Worm (Caenorhabditis elegans) whole organism, young adult: Measurements from ENCODE around the gene Y66D12A.7.

Experiments
- B0035.1 ChIP-seq: sonication (generic microtip); optimal IDR thresholded peaks from 2 replicates; lab custom pipeline; 2016; ENCODE audit warnings: missing genetic modification characterization, mild to moderate bottlenecking, missing compliant biosample characterization, missing genotype, missing genetic modification reagents
- D2030.7 ChIP-seq: fragments of 200-800 bp; sonication (Bioruptor generic); IDR thresholded peaks from 2 replicates; pipeline ENCODE4 v1.3.6; 2022; ENCODE audit warnings: missing genetic modification reagents, missing genetic modification characterization, missing compliant biosample characterization
- F22D6.2 ChIP-seq: sonication (generic microtip); optimal IDR thresholded peaks from 2 replicates; lab custom pipeline; 2016; ENCODE audit warnings: mild to moderate bottlenecking, missing genetic modification characterization, missing compliant biosample characterization
- F37B4.10 ChIP-seq: fragments of 200-800 bp; sonication (Bioruptor generic); IDR thresholded peaks from 2 replicates; pipeline ENCODE4 v1.3.6; 2022; ENCODE audit warnings: missing genetic modification characterization, missing compliant biosample characterization
- F55B11.4 ChIP-seq: sonication (generic microtip); optimal IDR thresholded peaks from 2 replicates; lab custom pipeline; 2016; ENCODE audit warnings: missing compliant biosample characterization, missing genetic modification characterization, borderline replicate concordance; ENCODE audit not compliant: insufficient read depth
- K12H6.12 ChIP-seq: fragments of 200-800 bp; sonication (Bioruptor generic); optimal IDR thresholded peaks from 2 replicates; lab custom pipeline; 2018; ENCODE audit warnings: mild to moderate bottlenecking, missing genetic modification characterization, missing compliant biosample characterization
- Y53F4B.3 ChIP-seq: fragments of 200-800 bp; sonication (Bioruptor generic); IDR thresholded peaks from 2 replicates; pipeline ENCODE4 v1.3.6; 2022; ENCODE audit warnings: missing genetic modification reagents, missing genetic modification characterization, missing compliant biosample characterization
- Y53G8AR.9 ChIP-seq: fragments of 200-800 bp; sonication (Bioruptor generic); conservative IDR thresholded peaks from 2 replicates; pipeline ENCODE4 v1.3.6; 2022; ENCODE audit warnings: missing genetic modification reagents, missing genetic modification characterization, missing compliant biosample characterization
- Y79H2A.3 ChIP-seq: fragments of 200-800 bp; sonication (Bioruptor generic); conservative IDR thresholded peaks from 2 replicates; pipeline ENCODE4 v1.3.6; 2022; ENCODE audit warnings: missing genetic modification reagents, missing genetic modification characterization, missing compliant biosample characterization
- akir-1 ChIP-seq: fragments of 200-800 bp; sonication (Bioruptor generic); optimal IDR thresholded peaks from 2 replicates; lab custom pipeline; 2018; ENCODE audit warnings: mild to moderate bottlenecking, missing genetic modification characterization, moderate library complexity, missing compliant biosample characterization
- atf-7 ChIP-seq: sonication (generic microtip); optimal IDR thresholded peaks from 2 replicates; lab custom pipeline; 2017; ENCODE audit warnings: mild to moderate bottlenecking, missing genetic modification characterization, missing compliant biosample characterization
- athp-1 ChIP-seq: sonication (generic microtip); optimal IDR thresholded peaks from 2 replicates; lab custom pipeline; 2017; ENCODE audit warnings: mild to moderate bottlenecking, missing genetic modification characterization, missing compliant biosample characterization
- attf-3 ChIP-seq: fragments of 200-800 bp; sonication (Bioruptor generic); conservative IDR thresholded peaks from 2 replicates; pipeline ENCODE4 v1.3.6; 2022; ENCODE audit warnings: missing genetic modification reagents, missing genetic modification characterization, missing compliant biosample characterization
- attf-5 ChIP-seq: fragments of 200-800 bp; sonication (Bioruptor generic); optimal IDR thresholded peaks from 2 replicates; lab custom pipeline; 2018; ENCODE audit warnings: mild to moderate bottlenecking, missing genetic modification characterization, missing compliant biosample characterization
- attf-6 ChIP-seq: fragments of 200-800 bp; sonication (Bioruptor generic); IDR thresholded peaks from 2 replicates; pipeline ENCODE4 v1.3.6; 2022; ENCODE audit warnings: missing genetic modification reagents, missing genetic modification characterization, missing compliant biosample characterization
- bed-1 ChIP-seq: fragments of 200-800 bp; sonication (Bioruptor generic); IDR thresholded peaks from 2 replicates; pipeline ENCODE4 v1.3.6; 2022; ENCODE audit warnings: missing genetic modification reagents, missing genetic modification characterization, missing compliant biosample characterization
- ccch-3 ChIP-seq: fragments of 200-800 bp; sonication (Bioruptor generic); optimal IDR thresholded peaks from 2 replicates; lab custom pipeline; 2018; ENCODE audit warnings: mild to moderate bottlenecking, missing genetic modification characterization, missing compliant biosample characterization
- cebp-1 ChIP-seq, 2 experiments: fragments of 200-800 bp in 1 of 2; sonication (Bioruptor generic) in 1 of 2; sonication (generic microtip) in 1 of 2; IDR thresholded peaks in 1 of 2; optimal IDR thresholded peaks in 1 of 2; 2 replicates each; pipeline versions ENCODE4 v1.3.6 to Lab custom; 2017 to 2022; ENCODE audit warnings: missing compliant biosample characterization in 2 of 2, missing genetic modification characterization in 2 of 2, mild to moderate bottlenecking in 1 of 2, missing genetic modification reagents in 1 of 2, moderate library complexity in 1 of 2
- ceh-27 ChIP-seq: fragments of 200-800 bp; sonication (Bioruptor generic); optimal IDR thresholded peaks from 2 replicates; lab custom pipeline; 2018; ENCODE audit warnings: mild to moderate bottlenecking, missing genetic modification characterization, moderate library complexity, missing compliant biosample characterization
- ceh-40 ChIP-seq: fragments of 200-800 bp; sonication (Bioruptor generic); IDR thresholded peaks from 2 replicates; pipeline ENCODE4 v1.3.6; 2022; ENCODE audit warnings: missing genetic modification characterization, missing compliant biosample characterization
- ceh-79 ChIP-seq: sonication (generic microtip); optimal IDR thresholded peaks from 2 replicates; lab custom pipeline; 2017; ENCODE audit warnings: mild to moderate bottlenecking, missing genetic modification characterization, missing compliant biosample characterization
- ceh-91 ChIP-seq: fragments of 200-800 bp; sonication (Bioruptor generic); IDR thresholded peaks from 2 replicates; pipeline ENCODE4 v1.3.6; 2022; ENCODE audit warnings: missing genetic modification reagents, missing genetic modification characterization, missing compliant biosample characterization
- efl-1 ChIP-seq: fragments of 150-350 bp; optimal IDR thresholded peaks from 2 replicates; lab custom pipeline; 2014; ENCODE audit warnings: missing biosample characterization, missing genetic modification reagents, missing genetic modification characterization
- egl-44 ChIP-seq: fragments of 200-800 bp; sonication (Bioruptor generic); IDR thresholded peaks from 2 replicates; pipeline ENCODE4 v1.3.6; 2022; ENCODE audit warnings: missing genetic modification reagents, missing genetic modification characterization, missing compliant biosample characterization
- ekl-4 ChIP-seq: fragments of 200-800 bp; sonication (Bioruptor generic); IDR thresholded peaks from 2 replicates; pipeline ENCODE4 v1.3.6; 2022; ENCODE audit warnings: missing genetic modification reagents, missing genetic modification characterization, missing compliant biosample characterization
- ets-4 ChIP-seq: fragments of 200-800 bp; sonication (Bioruptor generic); optimal IDR thresholded peaks from 2 replicates; lab custom pipeline; 2018; ENCODE audit warnings: mild to moderate bottlenecking, missing genetic modification characterization, missing compliant biosample characterization
- gei-17 ChIP-seq: fragments of 200-800 bp; sonication (Bioruptor generic); optimal IDR thresholded peaks from 2 replicates; lab custom pipeline; 2018; ENCODE audit warnings: mild to moderate bottlenecking, missing genetic modification characterization, missing compliant biosample characterization
- him-1 ChIP-seq: sonication (generic microtip); optimal IDR thresholded peaks from 2 replicates; lab custom pipeline; 2016; ENCODE audit warnings: missing genotype, missing genetic modification reagents, missing genetic modification characterization, missing compliant biosample characterization
- hmg-1.2 ChIP-seq: fragments of 200-800 bp; sonication (Bioruptor generic); IDR thresholded peaks from 2 replicates; pipeline ENCODE4 v1.3.6; 2022; ENCODE audit warnings: missing genetic modification reagents, missing genetic modification characterization, missing compliant biosample characterization
- hmg-20 ChIP-seq: fragments of 200-800 bp; sonication (Bioruptor generic); IDR thresholded peaks from 2 replicates; pipeline ENCODE4 v1.3.6; 2022; ENCODE audit warnings: missing genetic modification reagents, missing genetic modification characterization, missing compliant biosample characterization
- lin-35 ChIP-seq, 3 experiments: fragments of 150-350 bp in 2 of 3; sonication (generic microtip) in 1 of 3; optimal IDR thresholded peaks; 2 replicates each; lab custom pipeline; 2014 to 2018; ENCODE audit warnings: missing biosample characterization in 3 of 3, missing genetic modification characterization in 3 of 3, missing genetic modification reagents in 3 of 3
- lin-40 ChIP-seq: sonication (generic microtip); optimal IDR thresholded peaks from 2 replicates; lab custom pipeline; 2016; ENCODE audit warnings: missing genetic modification characterization, mild to moderate bottlenecking, missing compliant biosample characterization, missing genotype, missing genetic modification reagents
- lir-1 ChIP-seq: fragments of 200-800 bp; sonication (Bioruptor generic); conservative IDR thresholded peaks from 2 replicates; pipeline ENCODE4 v1.3.6; 2022; ENCODE audit warnings: missing genetic modification reagents, missing genetic modification characterization, missing compliant biosample characterization
- madf-3 ChIP-seq: fragments of 200-800 bp; sonication (Bioruptor generic); IDR thresholded peaks from 2 replicates; pipeline ENCODE4 v1.3.6; 2022; ENCODE audit warnings: missing genetic modification reagents, missing genetic modification characterization, missing compliant biosample characterization
- madf-6 ChIP-seq: fragments of 200-800 bp; sonication (Bioruptor generic); IDR thresholded peaks from 2 replicates; pipeline ENCODE4 v1.3.6; 2022; ENCODE audit warnings: missing genetic modification reagents, missing genetic modification characterization, missing compliant biosample characterization
- madf-8 ChIP-seq: fragments of 200-800 bp; sonication (Bioruptor generic); conservative IDR thresholded peaks from 2 replicates; pipeline ENCODE4 v1.3.6; 2022; ENCODE audit warnings: missing genetic modification reagents, missing genetic modification characterization, missing compliant biosample characterization
- mcd-1 ChIP-seq: fragments of 200-800 bp; sonication (Bioruptor generic); IDR thresholded peaks from 2 replicates; pipeline ENCODE4 v1.3.6; 2022; ENCODE audit warnings: missing genetic modification reagents, missing genetic modification characterization, missing compliant biosample characterization
- mel-28 ChIP-seq: sonication (generic microtip); optimal IDR thresholded peaks from 2 replicates; lab custom pipeline; 2016; ENCODE audit warnings: borderline replicate concordance, mild to moderate bottlenecking, missing genetic modification characterization, missing compliant biosample characterization
- nhr-27 ChIP-seq: fragments of 200-800 bp; sonication (Bioruptor generic); optimal IDR thresholded peaks from 2 replicates; lab custom pipeline; 2018; ENCODE audit warnings: mild to moderate bottlenecking, missing genetic modification characterization, moderate library complexity, missing compliant biosample characterization
- rec-8 ChIP-seq, 2 experiments: sonication (generic microtip); optimal IDR thresholded peaks; 2 replicates each; lab custom pipeline; 2016; ENCODE audit warnings: mild to moderate bottlenecking in 2 of 2, missing genetic modification characterization in 2 of 2, missing genetic modification reagents in 2 of 2, missing genotype in 2 of 2, missing biosample characterization in 1 of 2, missing compliant biosample characterization in 1 of 2, moderate library complexity in 1 of 2
- sea-2 ChIP-seq: fragments of 200-800 bp; sonication (Bioruptor generic); IDR thresholded peaks from 2 replicates; pipeline ENCODE4 v1.3.6; 2022; ENCODE audit warnings: missing genetic modification characterization, missing compliant biosample characterization
- snpc-1.1 ChIP-seq: sonication (generic microtip); optimal IDR thresholded peaks from 2 replicates; lab custom pipeline; 2017; ENCODE audit warnings: missing genetic modification characterization, mild to moderate bottlenecking, missing compliant biosample characterization, antibody characterized with exemption, moderate library complexity, missing genotype, missing genetic modification reagents; ENCODE audit not compliant: insufficient read depth
- somi-1 ChIP-seq: fragments of 200-800 bp; sonication (Bioruptor generic); optimal IDR thresholded peaks from 2 replicates; lab custom pipeline; 2018; ENCODE audit warnings: mild to moderate bottlenecking, missing genetic modification characterization, missing compliant biosample characterization
- tbp1 ChIP-seq: fragments of 200-800 bp; sonication (Bioruptor generic); optimal IDR thresholded peaks from 2 replicates; lab custom pipeline; 2018; ENCODE audit warnings: mild to moderate bottlenecking, missing genetic modification characterization, missing compliant biosample characterization
- tlf-1 ChIP-seq: fragments of 200-800 bp; sonication (Bioruptor generic); optimal IDR thresholded peaks from 2 replicates; lab custom pipeline; 2018; ENCODE audit warnings: mild to moderate bottlenecking, missing genetic modification characterization, missing compliant biosample characterization
- zfh-2 ChIP-seq: fragments of 200-800 bp; sonication (Bioruptor generic); conservative IDR thresholded peaks from 2 replicates; pipeline ENCODE4 v1.3.6; 2022; ENCODE audit warnings: missing genetic modification reagents, missing genetic modification characterization, missing compliant biosample characterization
- zim-3 ChIP-seq: sonication (generic microtip); optimal IDR thresholded peaks from 2 replicates; lab custom pipeline; 2017; ENCODE audit warnings: mild to moderate bottlenecking, missing genetic modification characterization, moderate library complexity, missing compliant biosample characterization
- ztf-25 ChIP-seq: fragments of 200-800 bp; sonication (Bioruptor generic); IDR thresholded peaks from 2 replicates; pipeline ENCODE4 v1.3.6; 2022; ENCODE audit warnings: missing genetic modification reagents, missing genetic modification characterization, missing compliant biosample characterization

Y66D12A.7 gene

DNA sequence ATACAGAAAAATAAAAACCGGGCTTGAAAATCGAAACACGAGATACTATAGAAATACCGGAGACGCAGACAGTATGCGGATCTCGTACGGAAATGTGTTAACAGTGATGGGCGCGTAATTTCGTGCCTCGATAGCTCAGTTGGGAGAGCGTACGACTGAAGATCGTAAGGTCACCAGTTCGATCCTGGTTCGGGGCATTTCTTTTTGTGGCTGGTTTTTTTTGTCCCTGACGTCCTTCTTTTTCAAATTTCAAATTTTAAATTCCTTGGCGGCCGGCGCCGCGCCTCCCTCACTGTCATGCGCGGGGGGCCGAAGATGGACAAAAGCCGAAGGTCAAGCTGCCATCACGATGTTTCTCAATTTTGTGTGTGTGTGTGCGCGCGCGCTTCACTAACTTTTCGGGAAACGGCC is 25.6 kb downstream of the Y66D12A.7 start (continued):
- TF ChIP-seq ceh-91 (GFP tag; lab: Robert Waterston, UW) (no peak), madf-3 (GFP tag; lab: Robert Waterston, UW) (no peak), hmg-1.2 (GFP tag; lab: Robert Waterston, UW) (peak; percentile 96), B0035.1 (tag; lab: Kevin White, UChicago) (no peak), him-1 (tag; lab: Kevin White, UChicago) (peak; percentile 82), attf-6 (no peak), atf-7 (tag; lab: Kevin White, UChicago) (no peak), ztf-25 (peak; percentile 87), K12H6.12 (tag; lab: Kevin White, UChicago) (no peak), tbp1 (GFP tag; lab: Kevin White, UChicago) (peak; percentile 92), nhr-27 (tag; lab: Kevin White, UChicago) (no peak), zfh-2 (GFP tag; lab: Robert Waterston, UW) (peak; percentile 45; the same call in 1 of the 2 replicates), lin-35 (GFP tag; optimal IDR thresholded peaks at IDR 0.05; lab: Kevin White, UChicago) (no peak), Y79H2A.3 (GFP tag; lab: Robert Waterston, UW) (no peak), Y53F4B.3 (no peak), somi-1 (GFP tag; lab: Kevin White, UChicago) (no peak), F37B4.10 (GFP tag; lab: Robert Waterston, UW) (no peak), attf-5 (peak; percentile 6), sea-2 (no peak), athp-1 (no peak), madf-6 (GFP tag; lab: Robert Waterston, UW) (peak; percentile 54; the same call in 1 of the 2 replicates), attf-3 (GFP tag; lab: Robert Waterston, UW) (no peak), ekl-4 (no peak), lin-40 (tag; lab: Kevin White, UChicago) (no peak), madf-8 (GFP tag; lab: Robert Waterston, UW) (0 out of 2 replicates have a peak, but pooled peaks have one; percentile 23), rec-8 (tag; optimal IDR thresholded peaks at IDR 0.05; lab: Kevin White, UChicago) (peak in 1 of 2 experiments; percentile 23), lir-1 (GFP tag; lab: Robert Waterston, UW) (no peak), mel-28 (tag; lab: Kevin White, UChicago) (no peak), tlf-1 (GFP tag; lab: Kevin White, UChicago) (no peak), ets-4 (GFP tag; lab: Kevin White, UChicago) (no peak), D2030.7 (GFP tag; lab: Robert Waterston, UW) (peak; percentile 61), snpc-1.1 (tag; lab: Kevin White, UChicago) (no peak), ceh-79 (no peak), bed-1 (GFP tag; lab: Robert Waterston, UW) (no peak), F55B11.4 (tag; lab: Kevin White, UChicago) (no peak), ccch-3 (GFP tag; lab: Kevin White, UChicago) (no peak), gei-17 (GFP tag; lab: Kevin White, UChicago) (no peak), akir-1 (GFP tag; lab: Kevin White, UChicago) (no peak), zim-3 (tag; lab: Kevin White, UChicago) (no peak), ceh-40 (no peak), cebp-1 (GFP tag; IDR thresholded peaks at IDR 0.05; lab: Robert Waterston, UW) (no peak), cebp-1 (tag; optimal IDR thresholded peaks at IDR 0.05; lab: Kevin White, UChicago) (no peak), mcd-1 (GFP tag; lab: Robert Waterston, UW) (peak; percentile 59), Y53G8AR.9 (GFP tag; lab: Robert Waterston, UW) (peak; percentile 67), efl-1 (GFP tag; lab: Kevin White, UChicago) (no peak), F22D6.2 (tag; lab: Kevin White, UChicago) (no peak), ceh-27 (GFP tag; lab: Kevin White, UChicago) (no peak), egl-44 (GFP tag; lab: Robert Waterston, UW) (no peak), hmg-20 (no peak)
